Worm (Caenorhabditis elegans) whole organism, L4 larva: ENCODE data around the gene ceh-92.

Experiments
- arid-1 ChIP-seq: fragments of 200-800 bp; sonication (Bioruptor generic); conservative IDR thresholded peaks from 2 replicates; pipeline ENCODE4 v1.3.6; 2022; ENCODE audit warnings: missing genetic modification reagents, missing genetic modification characterization, missing compliant biosample characterization
- lim-7 ChIP-seq: fragments of 200-800 bp; sonication (Bioruptor generic); IDR thresholded peaks from 2 replicates; pipeline ENCODE4 v1.3.6; 2022; ENCODE audit warnings: missing genetic modification characterization, missing compliant biosample characterization
- lin-13 ChIP-seq: fragments of 150-350 bp; optimal IDR thresholded peaks from 2 replicates; lab custom pipeline; 2014; ENCODE audit warnings: missing biosample characterization, missing genetic modification reagents, missing genetic modification characterization
- lin-39 ChIP-seq: fragments of 150-350 bp; optimal IDR thresholded peaks from 2 replicates; lab custom pipeline; 2014; ENCODE audit warnings: missing biosample characterization, missing genetic modification reagents, missing genetic modification characterization
- unc-39 ChIP-seq: sonication (generic microtip); optimal IDR thresholded peaks from 2 replicates; lab custom pipeline; 2017; ENCODE audit warnings: missing biosample characterization, missing genetic modification characterization
- unc-62 ChIP-seq, 3 experiments: fragments of 150-350 bp in 1 of 3; sonication (generic microtip); optimal IDR thresholded peaks in 2 of 3; peaks in 1 of 3; 1 replicate in 1 of 3; 2 replicates in 2 of 3; lab custom pipeline; 2014 to 2017; ENCODE audit warnings: missing biosample characterization in 3 of 3, missing genetic modification characterization in 3 of 3, missing genetic modification reagents in 3 of 3, missing genotype in 1 of 3
- zag-1 ChIP-seq: fragments of 150-350 bp; optimal IDR thresholded peaks from 2 replicates; lab custom pipeline; 2014; ENCODE audit warnings: missing biosample characterization, missing genetic modification characterization

DNA sequence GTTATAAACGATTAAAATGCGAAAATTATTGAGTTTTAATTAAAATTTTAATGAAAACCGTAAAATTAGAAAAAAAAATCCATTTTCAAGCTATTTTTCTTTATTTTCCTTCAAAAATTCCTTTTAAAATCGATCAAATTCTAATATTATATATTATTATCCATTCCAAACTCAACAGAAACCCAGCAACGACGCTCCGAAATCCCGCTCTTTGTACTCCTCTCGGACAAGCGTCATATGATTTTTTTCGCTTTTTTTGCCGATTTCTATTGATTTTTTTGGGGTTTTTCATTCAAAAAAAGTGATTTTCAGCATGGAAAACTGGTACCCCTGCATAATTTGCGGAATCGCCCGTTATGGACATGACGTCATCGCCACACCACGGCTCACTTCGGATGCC is 35.0 kb downstream of the ceh-92 start, which contains the start of gene ceh-91:
- TF ChIP-seq lin-39 (tag; lab: Kevin White, UChicago) (no peak), unc-62 (GFP tag; optimal IDR thresholded peaks at IDR 0.05 in 1 of 2; lab: Kevin White, UChicago) (no peak), unc-62 (tag; optimal IDR thresholded peaks at IDR 0.05; lab: Kevin White, UChicago) (no peak), arid-1 (GFP tag; lab: Robert Waterston, UW) (no peak), lin-13 (no peak), lim-7 (GFP tag; lab: Robert Waterston, UW) (no peak), zag-1 (tag; lab: Kevin White, UChicago) (no peak), unc-39 (no peak)
